Worm (Caenorhabditis elegans): ENCODE data around the gene str-233.
"Not testable (repeated sequence)": the region's sequence is repeated elsewhere in the genome, so short reads cannot be mapped to it uniquely, and the experiment has no call there.

- TF ChIP-seq nhr-237 (tag; optimal IDR thresholded peaks at IDR 0.05); unc-130 (GFP tag; optimal IDR thresholded peaks at IDR 0.05); fkh-10 (GFP tag; optimal IDR thresholded peaks at IDR 0.05); R02D3.7 (tag; optimal IDR thresholded peaks at IDR 0.05); snpc-4 (tag; optimal IDR thresholded peaks at IDR 0.05); ceh-20 (GFP tag; IDR thresholded peaks at IDR 0.05): not testable (repeated sequence)
These were observed 17.6 kb downstream of the str-233 start, which contains the start of gene C06C6.7 for ce11 chrV:15991850-15992249.

Measured in whole organism, L4 larva.